Worm (Caenorhabditis elegans): ENCODE measurements around the gene T21C12.4.

DNA sequence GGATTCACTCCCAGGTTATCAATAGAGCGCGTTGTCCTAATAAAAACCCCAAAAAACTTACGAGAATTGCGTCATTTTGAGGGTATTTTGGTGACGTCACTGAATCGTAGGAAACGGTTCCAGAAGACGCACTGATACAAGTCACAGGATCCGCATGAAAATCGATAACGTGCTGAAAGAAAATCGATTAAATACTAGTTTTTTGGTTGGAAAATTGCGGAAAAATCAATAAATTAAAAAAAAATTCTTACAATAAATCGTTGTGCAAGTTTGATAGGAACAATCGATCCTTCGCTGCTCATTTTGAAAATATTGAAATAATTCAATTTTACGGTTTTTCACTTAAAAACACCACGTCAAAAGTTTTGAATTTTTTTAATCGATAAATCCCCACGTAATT, 45.4 kb upstream of the T21C12.4 start, which contains the start of gene Y39A1A.2:
- TF ChIP-seq ama-1 (optimal IDR thresholded peaks at IDR 0.05) (no peak), F13C5.2 (tag; optimal IDR thresholded peaks at IDR 0.05) (no peak), flt-1 (GFP tag; IDR thresholded peaks at IDR 0.05) (no peak)

Data from whole organism, early embryonic.